Worm (Caenorhabditis elegans): ENCODE data around the gene pno-1.
"Not testable (repeated sequence)": the region's sequence is repeated elsewhere in the genome, so short reads cannot be mapped to it uniquely, and the experiment has no call there.

Gene pno-1

DNA sequence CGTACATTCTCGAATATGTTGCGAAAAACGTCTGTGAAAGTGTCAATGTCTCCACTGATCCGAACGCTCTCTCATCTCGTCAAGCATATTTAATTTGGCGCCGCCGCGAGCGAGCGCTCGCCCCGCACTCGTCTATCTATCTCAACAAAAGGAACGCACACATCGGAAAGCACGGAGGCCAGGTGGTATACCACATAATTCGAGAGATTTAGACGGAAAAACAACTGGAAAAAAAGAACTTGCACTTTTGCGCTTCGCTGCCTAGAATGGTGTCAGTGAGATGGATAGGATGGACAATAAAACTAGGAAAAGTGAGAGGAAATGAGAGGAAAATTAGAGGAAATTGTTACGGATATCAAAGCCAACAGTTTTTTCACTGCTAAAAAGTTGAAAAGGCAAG, 13.5 kb downstream of the pno-1 start:
- peak; percentile 71 for TF ChIP-seq nhr-23 (tag; optimal IDR thresholded peaks at IDR 0.05)
- TF ChIP-seq lsy-12 (tag; optimal IDR thresholded peaks at IDR 0.05), result no peak
- peak; percentile 41 for TF ChIP-seq pha-4 (tag; optimal IDR thresholded peaks at IDR 0.05)
- no peak for TF ChIP-seq unc-39 (tag; optimal IDR thresholded peaks at IDR 0.05)
- peak; percentile 59 for TF ChIP-seq nhr-25 (tag; optimal IDR thresholded peaks at IDR 0.05)
- TF ChIP-seq lin-15B (tag; optimal IDR thresholded peaks at IDR 0.05), result peak; percentile 35

DNA sequence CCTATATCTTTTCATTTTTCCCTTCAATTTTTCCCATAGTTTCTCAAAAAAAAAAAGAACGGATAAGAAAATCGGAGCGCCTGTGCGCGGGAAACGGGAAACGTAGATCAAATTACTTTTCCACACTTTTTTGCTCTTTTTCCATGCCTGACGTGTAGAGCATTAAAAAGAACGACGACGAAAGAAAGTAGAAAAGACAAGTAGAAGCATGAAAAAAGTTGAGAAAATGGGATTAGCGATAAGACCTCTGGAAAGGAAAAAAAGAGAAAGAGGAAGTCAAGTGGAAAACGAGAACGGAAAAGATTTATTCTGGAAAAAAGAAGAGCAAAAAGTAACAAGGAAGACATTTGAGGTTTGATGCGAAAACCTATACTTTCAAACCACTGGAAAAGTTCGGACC, 14.2 kb downstream of the pno-1 start:
- no peak for TF ChIP-seq nfya-1 (tag; optimal IDR thresholded peaks at IDR 0.05; ENCODE audit: insufficient read depth)
- TF ChIP-seq nhr-76 (tag; optimal IDR thresholded peaks at IDR 0.05), result no peak
- TF ChIP-seq fkh-10 (GFP tag; optimal IDR thresholded peaks at IDR 0.05), result peak; percentile 90
- TF ChIP-seq skn-1 (tag; optimal IDR thresholded peaks at IDR 0.05), result no peak

DNA sequence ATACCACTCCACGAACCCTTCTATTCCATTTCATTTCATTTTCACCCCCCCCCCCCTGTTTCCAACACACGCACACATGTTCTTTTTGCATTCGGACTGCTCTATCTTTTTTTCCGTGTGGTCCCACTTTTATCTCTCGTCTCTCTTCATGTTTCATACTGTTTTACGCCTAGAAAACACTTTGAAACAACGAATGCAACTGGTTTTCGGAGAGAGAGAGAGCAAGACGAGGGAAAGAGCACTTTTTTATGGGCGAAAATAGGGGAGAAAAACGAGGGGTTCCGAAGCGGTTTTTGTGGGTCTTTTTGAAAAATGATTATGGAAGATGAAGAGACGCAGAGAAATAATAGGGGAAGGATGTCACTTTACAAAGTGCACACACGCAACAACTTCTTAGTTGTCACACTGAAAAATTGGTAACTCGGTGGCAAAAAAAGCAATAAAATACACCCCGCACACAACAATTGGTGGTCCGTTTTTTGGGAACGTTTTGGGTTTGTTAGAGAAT, 15.4 kb downstream of the pno-1 start:
- peak; percentile 46 for TF ChIP-seq egl-5 (tag; optimal IDR thresholded peaks at IDR 0.05)
- peak; percentile 41 for TF ChIP-seq lin-39 (tag; optimal IDR thresholded peaks at IDR 0.05)
- TF ChIP-seq nhr-237 (tag; optimal IDR thresholded peaks at IDR 0.05), result no peak
- TF ChIP-seq lin-15B (tag; optimal IDR thresholded peaks at IDR 0.05), result peak; percentile 1
- TF ChIP-seq nfya-1 (tag; optimal IDR thresholded peaks at IDR 0.05; ENCODE audit: insufficient read depth), result peak; percentile 56
- TF ChIP-seq zag-1 (tag; optimal IDR thresholded peaks at IDR 0.05), result no peak

ce11 chrII:9725056-9725455, 17.6 kb downstream of the pno-1 start:
- TF ChIP-seq fkh-2 (tag; optimal IDR thresholded peaks at IDR 0.05) (no peak), nhr-76 (tag; optimal IDR thresholded peaks at IDR 0.05) (peak; percentile 91)

DNA sequence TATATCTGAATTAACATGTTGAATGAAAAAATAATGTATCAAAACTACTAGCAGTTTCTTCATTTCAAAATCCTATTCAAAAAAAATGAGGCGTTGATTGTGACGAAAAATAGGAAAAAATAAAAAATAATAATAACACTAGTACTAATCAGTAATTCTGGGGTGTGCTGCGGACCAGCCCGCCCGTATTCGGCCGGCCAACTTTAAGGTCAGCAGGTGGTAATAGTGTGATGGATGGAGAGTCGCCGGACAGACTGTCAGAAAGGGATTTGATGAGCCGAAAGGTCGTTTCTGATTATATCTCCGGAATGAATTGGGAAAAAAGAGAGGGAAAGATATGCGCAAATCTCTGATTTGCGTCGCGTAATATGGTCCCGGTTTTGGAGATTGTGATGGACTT, 18.2 kb downstream of the pno-1 start, which contains the start of gene cutl-2:
cutl-2 (minus strand) TSS at position 210 of the 400 bp plus-strand sequence.
- TF ChIP-seq elt-3 (tag; optimal IDR thresholded peaks at IDR 0.05), result no peak
- TF ChIP-seq eor-1 (tag; optimal IDR thresholded peaks at IDR 0.05), result no peak
- TF ChIP-seq nhr-237 (tag; optimal IDR thresholded peaks at IDR 0.05), result no peak
- no peak for TF ChIP-seq lsy-12 (tag; optimal IDR thresholded peaks at IDR 0.05)
- no peak for TF ChIP-seq egl-5 (tag; optimal IDR thresholded peaks at IDR 0.05)
- TF ChIP-seq egl-27 (tag; optimal IDR thresholded peaks at IDR 0.05), result no peak
- TF ChIP-seq skn-1 (tag; optimal IDR thresholded peaks at IDR 0.05), result no peak
- no peak for TF ChIP-seq R02D3.7 (tag; optimal IDR thresholded peaks at IDR 0.05)
- TF ChIP-seq mdl-1 (tag; optimal IDR thresholded peaks at IDR 0.05), result no peak
- TF ChIP-seq ZK546.5 (tag; optimal IDR thresholded peaks at IDR 0.05), result no peak

DNA sequence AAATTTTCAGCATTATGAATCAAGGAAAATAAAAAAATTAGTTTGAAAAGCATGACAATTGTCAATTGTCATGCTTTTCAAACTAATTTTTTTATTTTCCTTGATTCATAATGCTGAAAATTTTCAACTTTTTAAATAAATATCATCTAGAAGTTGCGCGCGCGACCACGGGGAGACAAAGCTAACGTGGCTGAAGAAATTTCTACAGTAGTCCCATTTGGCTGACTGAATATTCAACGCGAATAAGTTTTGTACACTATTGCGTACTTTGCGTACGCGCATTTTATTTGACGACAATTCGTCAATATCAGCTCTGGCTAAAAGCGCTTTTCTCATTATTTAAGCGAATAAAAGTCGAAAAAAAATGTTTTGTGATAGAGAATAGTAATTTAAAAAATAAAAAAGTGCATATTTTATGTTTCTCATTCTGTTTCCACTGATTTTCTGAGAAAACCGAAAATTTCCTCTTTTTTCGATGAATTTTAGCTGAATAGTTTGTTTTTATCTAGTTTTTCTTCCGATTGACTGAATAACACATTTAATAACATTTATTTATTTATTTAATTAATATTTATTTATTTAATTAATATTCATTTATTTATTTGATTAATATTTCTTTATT, 23.9 kb downstream of the pno-1 start, which contains the start of gene Y53C12A.11:
Y53C12A.11 (minus strand) TSS at position 68 of the 622 bp plus-strand sequence.
- TF ChIP-seq ceh-28, eor-1, nhr-23 (tag; optimal IDR thresholded peaks at IDR 0.05): not testable (repeated sequence)

DNA sequence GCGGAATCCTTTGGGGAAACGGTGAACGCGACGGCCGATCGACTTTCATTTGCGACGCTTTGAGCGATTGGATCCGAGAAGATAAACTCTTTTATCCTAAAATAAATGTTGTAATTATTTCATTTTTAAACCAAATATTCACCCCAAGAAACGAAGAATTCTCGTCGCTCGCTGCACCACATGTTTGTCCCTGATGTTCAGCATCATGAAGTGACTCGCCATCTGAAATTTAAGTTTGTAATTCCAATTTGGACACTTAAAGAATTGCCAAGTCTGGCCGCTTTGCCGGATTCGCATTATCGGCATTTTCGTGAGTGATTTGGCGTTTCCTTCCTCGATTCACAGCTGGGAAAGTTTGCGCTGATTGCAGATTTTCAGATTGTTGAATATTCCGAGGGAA, 24.8 kb downstream of the pno-1 start, which contains the start of gene Y53C12A.6:
Y53C12A.6 (minus strand) TSS at position 101 of the 400 bp plus-strand sequence.
- no peak for TF ChIP-seq nhr-67 (tag; optimal IDR thresholded peaks at IDR 0.05)

DNA sequence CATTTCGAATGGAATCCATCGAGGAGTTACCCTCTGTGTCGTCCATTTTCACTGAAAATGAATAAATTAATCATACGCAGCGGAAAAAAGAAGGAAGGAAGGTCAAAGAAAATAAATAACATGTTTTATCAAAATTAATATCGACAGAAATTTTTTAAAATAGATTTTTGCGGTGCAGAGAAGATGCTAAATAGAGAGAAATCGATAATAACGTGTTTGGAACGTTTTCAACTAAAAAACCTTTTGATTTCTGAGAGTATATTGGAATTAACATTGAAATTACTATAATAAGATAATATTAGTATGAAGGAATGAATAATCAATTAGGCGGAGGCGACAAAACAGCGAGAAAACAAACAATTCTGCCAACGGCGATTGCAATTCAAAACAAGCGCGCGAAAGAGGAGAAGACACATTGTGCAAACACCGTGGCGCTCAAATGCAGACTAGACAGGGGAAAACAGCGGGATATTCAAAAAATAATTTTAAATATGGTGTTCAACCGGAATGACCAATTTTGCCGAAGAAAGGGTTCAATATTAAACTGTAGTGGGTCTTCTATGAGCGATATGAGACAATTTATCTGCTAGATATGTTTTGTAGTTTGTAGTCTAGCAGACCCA, 26.2 kb downstream of the pno-1 start, which contains the start of gene wee-1.3:
wee-1.3 (minus strand) TSS at position 51 of the 623 bp plus-strand sequence.
- TF ChIP-seq nhr-23 (tag; optimal IDR thresholded peaks at IDR 0.05), result peak; percentile 87
- TF ChIP-seq nhr-12 (tag; optimal IDR thresholded peaks at IDR 0.05), result no peak
- TF ChIP-seq eor-1 (tag; optimal IDR thresholded peaks at IDR 0.05), result no peak
- TF ChIP-seq snpc-4 (tag; optimal IDR thresholded peaks at IDR 0.05), result peak; percentile 26
- TF ChIP-seq lin-15B (tag; optimal IDR thresholded peaks at IDR 0.05), result peak; percentile 72
- no peak for TF ChIP-seq nhr-76 (tag; optimal IDR thresholded peaks at IDR 0.05)
- no peak for TF ChIP-seq nhr-77 (tag; optimal IDR thresholded peaks at IDR 0.05)
- peak; percentile 83 for TF ChIP-seq egl-5 (tag; optimal IDR thresholded peaks at IDR 0.05)
- TF ChIP-seq nhr-11 (tag; optimal IDR thresholded peaks at IDR 0.05), result peak; percentile 76
- TF ChIP-seq fkh-2 (tag; optimal IDR thresholded peaks at IDR 0.05), result no peak
- TF ChIP-seq mdl-1 (tag; optimal IDR thresholded peaks at IDR 0.05), result no peak
- TF ChIP-seq fos-1 (tag; optimal IDR thresholded peaks at IDR 0.05), result no peak
- TF ChIP-seq fkh-10 (GFP tag; optimal IDR thresholded peaks at IDR 0.05), result no peak
- peak; percentile 40 for TF ChIP-seq skn-1 (tag; optimal IDR thresholded peaks at IDR 0.05)
- TF ChIP-seq jun-1 (tag; optimal IDR thresholded peaks at IDR 0.05), result peak; percentile 46
- peak; percentile 72 for TF ChIP-seq nhr-25 (tag; optimal IDR thresholded peaks at IDR 0.05)
- TF ChIP-seq zag-1 (tag; optimal IDR thresholded peaks at IDR 0.05), result no peak
- no peak for TF ChIP-seq ceh-16 (tag; optimal IDR thresholded peaks at IDR 0.05)
- TF ChIP-seq aly-2 (tag; optimal IDR thresholded peaks at IDR 0.05), result no peak
- peak; percentile 86 for TF ChIP-seq nfya-1 (tag; optimal IDR thresholded peaks at IDR 0.05; ENCODE audit: insufficient read depth)
- TF ChIP-seq egl-27 (tag; optimal IDR thresholded peaks at IDR 0.05), result no peak
- TF ChIP-seq ceh-9 (tag; optimal IDR thresholded peaks at IDR 0.05), result no peak
- no peak for TF ChIP-seq nhr-237 (tag; optimal IDR thresholded peaks at IDR 0.05)
- no peak for TF ChIP-seq ztf-4 (tag; optimal IDR thresholded peaks at IDR 0.05)
- peak; percentile 91 for TF ChIP-seq pha-4 (tag; optimal IDR thresholded peaks at IDR 0.05)
- TF ChIP-seq daf-12 (tag; optimal IDR thresholded peaks at IDR 0.05), result no peak

Data from whole organism, L3 larva.